Fruit fly (Drosophila melanogaster) whole organism, embryonic: ENCODE results near the gene stumps.
A peak's percentile ranks its signal among the peaks of the same experiment; 100 is the strongest.

Experiments
- Atf-2 ChIP-seq: fragments of 200-800 bp; sonication (Bioruptor generic); optimal IDR thresholded peaks from 2 replicates; lab custom pipeline; 2016; ENCODE audit warnings: missing biosample characterization, missing genetic modification characterization
- B-H1 ChIP-seq: fragments of 200-800 bp; sonication (Bioruptor generic); IDR thresholded peaks from 3 replicates; pipeline ENCODE4 v1.3.6; 2022; ENCODE audit warnings: missing biosample characterization, missing genetic modification characterization
- CG10654 ChIP-seq: fragments of 200-800 bp; sonication (Bioruptor generic); optimal IDR thresholded peaks from 2 replicates; lab custom pipeline; 2016; ENCODE audit warnings: missing biosample characterization, missing genetic modification characterization
- CG12104 ChIP-seq: fragments of 200-800 bp; sonication (Bioruptor generic); optimal IDR thresholded peaks from 3 replicates; lab custom pipeline; 2016; ENCODE audit warnings: missing biosample characterization, missing genetic modification characterization
- CG12744 ChIP-seq: fragments of 200-800 bp; sonication (Bioruptor generic); optimal IDR thresholded peaks from 2 replicates; lab custom pipeline; 2016; ENCODE audit warnings: missing biosample characterization, missing genetic modification characterization
- CG12942 ChIP-seq: fragments of 200-800 bp; sonication (Bioruptor generic); optimal IDR thresholded peaks from 3 replicates; lab custom pipeline; 2016; ENCODE audit warnings: missing biosample characterization, missing genetic modification characterization
- CG15011 ChIP-seq: fragments of 200-800 bp; sonication (Bioruptor generic); optimal IDR thresholded peaks from 3 replicates; lab custom pipeline; 2018; ENCODE audit warnings: missing biosample characterization, mild to moderate bottlenecking, missing genetic modification characterization
- CG16815 ChIP-seq: fragments of 200-800 bp; sonication (Bioruptor generic); optimal IDR thresholded peaks from 3 replicates; lab custom pipeline; 2017; ENCODE audit warnings: missing biosample characterization, mild to moderate bottlenecking, missing genetic modification characterization
- CG18011 ChIP-seq: fragments of 200-800 bp; sonication (Bioruptor generic); optimal IDR thresholded peaks from 2 replicates; lab custom pipeline; 2017; ENCODE audit warnings: missing biosample characterization, missing genetic modification characterization, mild to moderate bottlenecking, moderate library complexity, missing genotype
- CG31388 ChIP-seq: fragments of 200-800 bp; sonication (Bioruptor generic); optimal IDR thresholded peaks from 2 replicates; lab custom pipeline; 2016; ENCODE audit warnings: missing biosample characterization, missing genetic modification characterization
- CG32772 ChIP-seq: fragments of 200-800 bp; sonication (Bioruptor generic); IDR thresholded peaks from 2 replicates; pipeline ENCODE4 v1.3.6; 2022; ENCODE audit warnings: missing biosample characterization, missing genetic modification characterization
- CG4360 ChIP-seq: fragments of 200-800 bp; sonication (Bioruptor generic); IDR thresholded peaks from 2 replicates; pipeline ENCODE4 v1.3.6; 2022; ENCODE audit warnings: missing biosample characterization, missing genetic modification characterization
- CG4404 ChIP-seq: fragments of 200-800 bp; sonication (Bioruptor generic); IDR thresholded peaks from 2 replicates; pipeline ENCODE4 v1.3.6; 2022; ENCODE audit warnings: missing biosample characterization, missing genetic modification characterization
- CG6654 ChIP-seq: fragments of 200-800 bp; sonication (Bioruptor generic); optimal IDR thresholded peaks from 2 replicates; lab custom pipeline; 2017; ENCODE audit warnings: missing biosample characterization, mild to moderate bottlenecking, missing genetic modification characterization
- CG6683 ChIP-seq: fragments of 200-800 bp; sonication (Bioruptor generic); optimal IDR thresholded peaks from 2 replicates; lab custom pipeline; 2017; ENCODE audit warnings: missing biosample characterization, mild to moderate bottlenecking, missing genetic modification characterization, missing genetic modification reagents
- CG6689 ChIP-seq: fragments of 200-800 bp; sonication (Bioruptor generic); IDR thresholded peaks from 2 replicates; pipeline ENCODE4 v1.3.6; 2022; ENCODE audit warnings: missing biosample characterization, missing genetic modification characterization
- CG6854 ChIP-seq: fragments of 200-800 bp; sonication (Bioruptor generic); optimal IDR thresholded peaks from 3 replicates; lab custom pipeline; 2017; ENCODE audit warnings: missing biosample characterization, mild to moderate bottlenecking, missing genetic modification characterization
- CG9609 ChIP-seq: fragments of 200-800 bp; sonication (Bioruptor generic); optimal IDR thresholded peaks from 3 replicates; lab custom pipeline; 2016; ENCODE audit warnings: missing biosample characterization, missing genetic modification characterization
- CoRest ChIP-seq: fragments of 200-800 bp; sonication (Bioruptor generic); optimal IDR thresholded peaks from 3 replicates; lab custom pipeline; 2018; ENCODE audit warnings: missing biosample characterization, mild to moderate bottlenecking, missing genetic modification characterization, moderate library complexity
- D ChIP-seq, 2 experiments: fragments of 200-800 bp in 1 of 2; fragments of >200 bp in 1 of 2; sonication (Bioruptor generic) in 1 of 2; optimal IDR thresholded peaks; 2 replicates in 1 of 2; 3 replicates in 1 of 2; lab custom pipeline; 2017; ENCODE audit warnings: mild to moderate bottlenecking in 1 of 2, missing biosample characterization in 1 of 2, missing genetic modification characterization in 1 of 2, missing genetic modification reagents in 1 of 2
- Dfd ChIP-seq, 2 experiments: fragments of >200 bp; optimal IDR thresholded peaks; 2 replicates each; lab custom pipeline; 2017; ENCODE audit warnings: missing biosample characterization in 2 of 2, missing genetic modification characterization in 2 of 2
- Dip3 ChIP-seq: fragments of 200-800 bp; sonication (Bioruptor generic); optimal IDR thresholded peaks from 3 replicates; lab custom pipeline; 2016; ENCODE audit warnings: missing biosample characterization, missing genetic modification characterization
- Eip74EF ChIP-seq, 2 experiments: fragments of 200-800 bp in 1 of 2; fragments of >200 bp in 1 of 2; sonication (Bioruptor generic) in 1 of 2; optimal IDR thresholded peaks; 2 replicates each; lab custom pipeline; 2017 to 2019; ENCODE audit warnings: missing biosample characterization in 2 of 2, missing genetic modification characterization in 2 of 2, mild to moderate bottlenecking in 1 of 2, moderate library complexity in 1 of 2
- Ets65A ChIP-seq: fragments of 200-800 bp; sonication (Bioruptor generic); peaks from one replicate; lab custom pipeline; 2016; ENCODE audit warnings: missing biosample characterization, missing genetic modification characterization
- Gsc ChIP-seq: fragments of 200-800 bp; sonication (Bioruptor generic); IDR thresholded peaks from 2 replicates; pipeline ENCODE4 v1.3.6; 2022; ENCODE audit warnings: missing biosample characterization, missing genetic modification characterization
- Gug ChIP-seq: fragments of 200-800 bp; sonication (Bioruptor generic); IDR thresholded peaks from 4 replicates; pipeline ENCODE4 v1.3.6; 2022; ENCODE audit warnings: missing biosample characterization, missing genetic modification characterization
- Hmx ChIP-seq: fragments of 200-800 bp; sonication (Bioruptor generic); optimal IDR thresholded peaks from 2 replicates; lab custom pipeline; 2016; ENCODE audit warnings: missing biosample characterization, missing genetic modification characterization
- Mad ChIP-seq: fragments of 200-800 bp; sonication (Bioruptor generic); optimal IDR thresholded peaks from 2 replicates; lab custom pipeline; 2016; ENCODE audit warnings: missing biosample characterization, missing genetic modification characterization
- Sin3A ChIP-seq: fragments of >200 bp; optimal IDR thresholded peaks from 2 replicates; lab custom pipeline; 2018
- Sox102F ChIP-seq: fragments of 200-800 bp; sonication (Bioruptor generic); optimal IDR thresholded peaks from 2 replicates; lab custom pipeline; 2018; ENCODE audit warnings: missing biosample characterization, mild to moderate bottlenecking, missing genetic modification characterization, moderate library complexity
- ato ChIP-seq: fragments of 200-800 bp; sonication (Bioruptor generic); IDR thresholded peaks from 2 replicates; pipeline ENCODE4 v1.3.6; 2022; ENCODE audit warnings: missing biosample characterization, missing genetic modification characterization; ENCODE audit not compliant: partially characterized antibody
- cad ChIP-seq: fragments of >200 bp; optimal IDR thresholded peaks from 2 replicates; lab custom pipeline; 2017; ENCODE audit warnings: missing biosample characterization, missing genetic modification characterization
- chinmo ChIP-seq: fragments of 200-800 bp; sonication (Bioruptor generic); IDR thresholded peaks from 4 replicates; pipeline ENCODE4 v1.3.6; 2022; ENCODE audit warnings: missing biosample characterization, missing genetic modification characterization; ENCODE audit not compliant: partially characterized antibody
- emc ChIP-seq: fragments of 200-800 bp; sonication (Bioruptor generic); optimal IDR thresholded peaks from 2 replicates; lab custom pipeline; 2016; ENCODE audit warnings: missing biosample characterization, missing genetic modification characterization
- ems ChIP-seq: fragments of 200-800 bp; sonication (Bioruptor generic); optimal IDR thresholded peaks from 3 replicates; lab custom pipeline; 2016; ENCODE audit warnings: missing biosample characterization, missing genetic modification characterization
- exex ChIP-seq: fragments of 200-800 bp; sonication (Bioruptor generic); optimal IDR thresholded peaks from 4 replicates; lab custom pipeline; 2018; ENCODE audit warnings: missing biosample characterization, mild to moderate bottlenecking, missing genetic modification characterization, moderate library complexity
- gsb-n ChIP-seq: fragments of 200-800 bp; sonication (Bioruptor generic); optimal IDR thresholded peaks from 3 replicates; lab custom pipeline; 2018; ENCODE audit warnings: missing biosample characterization, mild to moderate bottlenecking, missing genetic modification characterization
- lola ChIP-seq, 3 experiments: fragments of >200 bp in 2 of 3; fragments of 200-800 bp in 1 of 3; sonication (Bioruptor generic) in 1 of 3; optimal IDR thresholded peaks; 2 replicates each; lab custom pipeline; 2017 to 2019; ENCODE audit warnings: missing biosample characterization in 3 of 3, missing genetic modification characterization in 3 of 3, mild to moderate bottlenecking in 1 of 3, moderate library complexity in 1 of 3
- maf-S ChIP-seq: fragments of 200-800 bp; sonication (Bioruptor generic); optimal IDR thresholded peaks from 2 replicates; lab custom pipeline; 2016; ENCODE audit warnings: missing biosample characterization, missing genetic modification characterization
- nau ChIP-seq: fragments of 200-800 bp; sonication (Bioruptor generic); optimal IDR thresholded peaks from 3 replicates; lab custom pipeline; 2017; ENCODE audit warnings: missing biosample characterization, mild to moderate bottlenecking, missing genetic modification characterization, missing genetic modification reagents
- peb ChIP-seq: fragments of 200-800 bp; sonication (Bioruptor generic); IDR thresholded peaks from 2 replicates; pipeline ENCODE4 v1.3.6; 2022; ENCODE audit warnings: missing biosample characterization, missing genetic modification characterization
- pfk ChIP-seq: fragments of 200-800 bp; sonication (Bioruptor generic); optimal IDR thresholded peaks from 2 replicates; lab custom pipeline; 2018; ENCODE audit warnings: missing biosample characterization, mild to moderate bottlenecking, missing genetic modification characterization, moderate library complexity
- ro ChIP-seq: fragments of 200-800 bp; sonication (Bioruptor generic); IDR thresholded peaks from 2 replicates; pipeline ENCODE4 v1.3.6; 2022; ENCODE audit warnings: missing biosample characterization, missing genetic modification characterization
- shn ChIP-seq: fragments of 200-800 bp; sonication (Bioruptor generic); optimal IDR thresholded peaks from 3 replicates; lab custom pipeline; 2016; ENCODE audit warnings: missing biosample characterization, missing genetic modification characterization
- slp2 ChIP-seq: fragments of 200-800 bp; sonication (Bioruptor generic); optimal IDR thresholded peaks from 2 replicates; lab custom pipeline; 2016; ENCODE audit warnings: missing biosample characterization, missing genetic modification characterization
- tx ChIP-seq: fragments of 200-800 bp; sonication (Bioruptor generic); optimal IDR thresholded peaks from 2 replicates; lab custom pipeline; 2016; ENCODE audit warnings: missing biosample characterization, missing genetic modification characterization
- vfl ChIP-seq: fragments of 200-800 bp; sonication (Bioruptor generic); optimal IDR thresholded peaks from 2 replicates; lab custom pipeline; 2016; ENCODE audit warnings: missing biosample characterization, missing genetic modification characterization
- vnd ChIP-seq: fragments of 200-800 bp; sonication (Bioruptor generic); IDR thresholded peaks from 3 replicates; pipeline ENCODE4 v1.3.6; 2022; ENCODE audit warnings: missing biosample characterization, missing genetic modification characterization; ENCODE audit not compliant: partially characterized antibody
- zfh1 ChIP-seq: fragments of 200-800 bp; sonication (Bioruptor generic); IDR thresholded peaks from 3 replicates; pipeline ENCODE4 v1.3.6; 2022; ENCODE audit warnings: missing biosample characterization, missing genetic modification characterization

The stumps gene

dm6 chr3R:14574962-14575717 is 1.9 kb upstream of the stumps start (continued):
- peak; percentile 11 for TF ChIP-seq slp2 (GFP tag; lab: Kevin White, UChicago)
- no peak for TF ChIP-seq CG6854 (GFP tag; lab: Kevin White, UChicago)
- TF ChIP-seq CG6689, result peak; percentile 72
- no peak for TF ChIP-seq Gsc (GFP tag; lab: Robert Waterston, UW)
- TF ChIP-seq Dfd (GFP tag; optimal IDR thresholded peaks at IDR 0.05; lab: Kevin White, UChicago), result peak in 1 of 2 experiments; percentile 72
- TF ChIP-seq CG4360 (GFP tag; lab: Robert Waterston, UW), result no peak
- peak; percentile 68 for TF ChIP-seq CG15011 (GFP tag; lab: Kevin White, UChicago)
- peak; percentile 48; the same call in 2 of the 4 replicates for TF ChIP-seq Gug (GFP tag; lab: Robert Waterston, UW)
- 0 out of 2 replicates have a peak, but pooled peaks have one; percentile 18 for TF ChIP-seq peb
- TF ChIP-seq Sox102F, result peak; percentile 77
- TF ChIP-seq CG4404, result peak; percentile 56
- TF ChIP-seq CG9609, result peak; percentile 46
- no peak for TF ChIP-seq D (optimal IDR thresholded peaks at IDR 0.05; lab: Kevin White, UChicago)
- peak; percentile 44 for TF ChIP-seq D (GFP tag; optimal IDR thresholded peaks at IDR 0.05; lab: Kevin White, UChicago)
- peak; percentile 33 for TF ChIP-seq CG6654 (GFP tag; lab: Kevin White, UChicago)
- TF ChIP-seq CG16815 (GFP tag; lab: Kevin White, UChicago), result peak; percentile 71
- peak; percentile 64 for TF ChIP-seq CG32772 (GFP tag; lab: Robert Waterston, UW)
- TF ChIP-seq shn, result peak; percentile 29
- TF ChIP-seq ato, result no peak
- TF ChIP-seq chinmo, result no peak
- peak; percentile 21 for TF ChIP-seq maf-S
- TF ChIP-seq Ets65A, result peak; percentile 95
- peak; percentile 49; the same call in 2 of the 3 replicates for TF ChIP-seq B-H1 (GFP tag; lab: Robert Waterston, UW)
- TF ChIP-seq ems (GFP tag; lab: Kevin White, UChicago), result peak; percentile 45
- TF ChIP-seq Dip3, result peak; percentile 53
- TF ChIP-seq pfk, result no peak
- no peak for TF ChIP-seq tx (GFP tag; lab: Kevin White, UChicago)
- no peak for TF ChIP-seq emc (GFP tag; lab: Kevin White, UChicago)
- TF ChIP-seq CG12942, result peak; percentile 51
- peak; percentile 15 for TF ChIP-seq CG12744 (GFP tag; lab: Kevin White, UChicago)
- TF ChIP-seq Mad, result peak; percentile 52
- peak; percentile 62 for TF ChIP-seq Atf-2 (GFP tag; lab: Kevin White, UChicago)
- TF ChIP-seq exex, result peak; percentile 27
- no peak for TF ChIP-seq cad
- no peak for TF ChIP-seq vnd (GFP tag; lab: Robert Waterston, UW)
- TF ChIP-seq CG10654 (GFP tag; lab: Kevin White, UChicago), result peak; percentile 57
- TF ChIP-seq lola (GFP tag; optimal IDR thresholded peaks at IDR 0.05; lab: Kevin White, UChicago), result peak in 1 of 3 experiments; percentile 81
- TF ChIP-seq CoRest, result peak; percentile 89
- peak; percentile 53; the same call in 2 of the 3 replicates for TF ChIP-seq zfh1 (GFP tag; lab: Robert Waterston, UW)
- peak; percentile 37 for TF ChIP-seq Hmx (GFP tag; lab: Kevin White, UChicago)
- peak; percentile 63 for TF ChIP-seq gsb-n
- peak; percentile 53 for TF ChIP-seq CG6683 (GFP tag; lab: Kevin White, UChicago)
- TF ChIP-seq CG18011 (GFP tag; lab: Kevin White, UChicago), result peak; percentile 43
- no peak for TF ChIP-seq ro (GFP tag; lab: Robert Waterston, UW)
- TF ChIP-seq nau, result peak; percentile 38
- TF ChIP-seq Eip74EF (GFP tag; optimal IDR thresholded peaks at IDR 0.05; lab: Kevin White, UChicago), result peak in 1 of 2 experiments; percentile 41
- TF ChIP-seq vfl, result peak; percentile 50
- TF ChIP-seq CG31388, result no peak
- TF ChIP-seq CG12104 (GFP tag; lab: Kevin White, UChicago), result peak; percentile 84
- peak; percentile 4 for TF ChIP-seq Sin3A
